Fruit fly (Drosophila melanogaster) whole organism, adult: ENCODE measurements around the gene Obp99b.

Experiments used
- CG11617 ChIP-seq: fragments of 200-800 bp; sonication (Bioruptor generic); optimal IDR thresholded peaks from 2 replicates; lab custom pipeline; 2017; ENCODE audit warnings: mild to moderate bottlenecking, missing biosample characterization, missing genetic modification reagents, missing genetic modification characterization
- CG12768 ChIP-seq: fragments of 200-800 bp; sonication (Bioruptor generic); optimal IDR thresholded peaks from 2 replicates; lab custom pipeline; 2017; ENCODE audit warnings: missing biosample characterization, missing genetic modification characterization, mild to moderate bottlenecking, moderate library complexity, missing genetic modification reagents
- CG33017 ChIP-seq: fragments of 200-800 bp; sonication (Bioruptor generic); optimal IDR thresholded peaks from 2 replicates; lab custom pipeline; 2018; ENCODE audit warnings: missing biosample characterization, mild to moderate bottlenecking, missing genetic modification characterization, moderate library complexity
- CG5204 ChIP-seq: fragments of 200-800 bp; sonication (Bioruptor generic); optimal IDR thresholded peaks from 2 replicates; lab custom pipeline; 2016; ENCODE audit warnings: missing biosample characterization, missing genetic modification characterization
- CG7045 ChIP-seq: fragments of 200-800 bp; sonication (Bioruptor generic); optimal IDR thresholded peaks from 2 replicates; lab custom pipeline; 2017; ENCODE audit warnings: missing biosample characterization, mild to moderate bottlenecking, missing genetic modification characterization
- Clk ChIP-seq: fragments of 200-800 bp; sonication (Bioruptor generic); optimal IDR thresholded peaks from 2 replicates; lab custom pipeline; 2017; ENCODE audit warnings: missing biosample characterization, missing genetic modification characterization
- Hr96 ChIP-seq: fragments of 200-800 bp; sonication (Bioruptor generic); optimal IDR thresholded peaks from 2 replicates; lab custom pipeline; 2016; ENCODE audit warnings: missing biosample characterization, missing genetic modification characterization
- Mnt ChIP-seq: fragments of 200-800 bp; sonication (Bioruptor generic); optimal IDR thresholded peaks from 2 replicates; lab custom pipeline; 2016; ENCODE audit warnings: missing biosample characterization, mild to moderate bottlenecking, missing genetic modification characterization
- cic ChIP-seq: fragments of 200-800 bp; sonication (Bioruptor generic); optimal IDR thresholded peaks from 2 replicates; lab custom pipeline; 2017; ENCODE audit warnings: missing biosample characterization, mild to moderate bottlenecking, missing genetic modification characterization, moderate library complexity
- cnc ChIP-seq, 2 experiments: fragments of >200 bp; optimal IDR thresholded peaks; 2 replicates each; lab custom pipeline; 2017
- kay ChIP-seq: fragments of 200-800 bp; sonication (Bioruptor generic); peaks from one replicate; lab custom pipeline; 2016; ENCODE audit warnings: missing biosample characterization, missing genetic modification characterization, borderline replicate concordance
- pad ChIP-seq: fragments of 200-800 bp; sonication (Bioruptor generic); optimal IDR thresholded peaks from 3 replicates; lab custom pipeline; 2017; ENCODE audit warnings: missing biosample characterization, missing genetic modification characterization, mild to moderate bottlenecking, moderate library complexity, missing genetic modification reagents
- tj ChIP-seq: fragments of 200-800 bp; sonication (Bioruptor generic); optimal IDR thresholded peaks from 3 replicates; lab custom pipeline; 2017; ENCODE audit warnings: missing biosample characterization, mild to moderate bottlenecking, missing genetic modification characterization, moderate library complexity
- toe ChIP-seq: fragments of 200-800 bp; sonication (Bioruptor generic); optimal IDR thresholded peaks from 2 replicates; lab custom pipeline; 2016; ENCODE audit warnings: missing biosample characterization, missing genetic modification characterization

DNA sequence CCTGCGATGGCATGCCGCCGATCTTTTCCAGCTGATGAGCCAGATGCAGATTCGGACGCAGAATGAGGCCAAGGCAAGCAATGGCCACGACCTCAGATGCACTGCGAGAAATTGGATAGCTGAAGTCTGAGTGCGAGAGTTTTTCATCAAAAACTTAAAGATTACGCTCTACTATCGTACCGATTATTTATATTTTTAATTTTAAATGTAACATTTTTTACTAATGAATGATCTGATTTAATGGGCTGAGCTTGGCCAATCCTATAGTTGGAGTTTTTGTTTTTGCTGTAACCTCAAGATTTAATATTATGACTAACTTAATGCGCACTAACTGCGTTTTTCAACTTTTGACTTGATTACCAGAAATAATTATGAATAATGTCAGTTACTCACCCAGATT, 45.6 kb upstream of the Obp99b start:
- TF ChIP-seq CG12768 (GFP tag; lab: Kevin White, UChicago), result no peak
- no peak for TF ChIP-seq Clk (GFP tag; lab: Kevin White, UChicago)
- TF ChIP-seq CG7045 (GFP tag; lab: Kevin White, UChicago), result no peak
- no peak for TF ChIP-seq cic (GFP tag; lab: Kevin White, UChicago)
- no peak for TF ChIP-seq CG33017 (tag; lab: Kevin White, UChicago)
- no peak for TF ChIP-seq kay (GFP tag; lab: Kevin White, UChicago)
- no peak for TF ChIP-seq pad (GFP tag; lab: Kevin White, UChicago)
- TF ChIP-seq tj (GFP tag; lab: Kevin White, UChicago), result no peak
- TF ChIP-seq cnc (optimal IDR thresholded peaks at IDR 0.05; lab: Kevin White, UChicago), result no peak
- no peak for TF ChIP-seq CG5204 (GFP tag; lab: Kevin White, UChicago)
- TF ChIP-seq CG11617 (GFP tag; lab: Kevin White, UChicago), result no peak
- TF ChIP-seq toe (GFP tag; lab: Kevin White, UChicago), result no peak
- no peak for TF ChIP-seq Mnt
- TF ChIP-seq Hr96 (GFP tag; lab: Kevin White, UChicago), result no peak
